Worm (Caenorhabditis elegans) whole organism, midembryonic: ENCODE data around the gene T03E6.8.

Experiments
- T22C8.4 ChIP-seq: fragments of 200-800 bp; sonication (Bioruptor generic); IDR thresholded peaks from 2 replicates; pipeline ENCODE4 v1.3.6; 2022; ENCODE audit warnings: missing genetic modification characterization, missing compliant biosample characterization
- cog-1 ChIP-seq: sonication (generic microtip); optimal IDR thresholded peaks from 2 replicates; lab custom pipeline; 2016; ENCODE audit warnings: missing genetic modification characterization, missing compliant biosample characterization
- flt-1 ChIP-seq: fragments of 200-800 bp; sonication (Bioruptor generic); IDR thresholded peaks from 2 replicates; pipeline ENCODE4 v1.3.6; 2022; ENCODE audit warnings: missing genetic modification characterization, missing compliant biosample characterization
- klf-2 ChIP-seq: fragments of 200-800 bp; sonication (Bioruptor generic); conservative IDR thresholded peaks from 2 replicates; pipeline ENCODE4 v1.3.6; 2022; ENCODE audit warnings: missing genetic modification reagents, missing genetic modification characterization, missing compliant biosample characterization
- med-1 ChIP-seq: sonication (generic microtip); optimal IDR thresholded peaks from 2 replicates; lab custom pipeline; 2017; ENCODE audit warnings: missing genetic modification characterization, mild to moderate bottlenecking, missing compliant biosample characterization, antibody characterized with exemption, missing genetic modification reagents; ENCODE audit not compliant: insufficient read depth
- ref-1 ChIP-seq: fragments of 200-800 bp; sonication (Bioruptor generic); conservative IDR thresholded peaks from 2 replicates; pipeline ENCODE4 v1.3.6; 2022; ENCODE audit warnings: missing genetic modification reagents, missing genetic modification characterization, missing compliant biosample characterization
- tab-1 ChIP-seq: fragments of 200-800 bp; sonication (Bioruptor generic); IDR thresholded peaks from 2 replicates; pipeline ENCODE4 v1.3.6; 2022; ENCODE audit warnings: missing genetic modification characterization, missing compliant biosample characterization
- ztf-23 ChIP-seq: fragments of 200-800 bp; sonication (Bioruptor generic); IDR thresholded peaks from 2 replicates; pipeline ENCODE4 v1.3.6; 2022; ENCODE audit warnings: missing genetic modification reagents, missing genetic modification characterization, missing compliant biosample characterization
- ztf-29 ChIP-seq: fragments of 200-800 bp; sonication (Bioruptor generic); IDR thresholded peaks from 2 replicates; pipeline ENCODE4 v1.3.6; 2022; ENCODE audit warnings: missing genetic modification reagents, missing genetic modification characterization, missing compliant biosample characterization

The T03E6.8 gene

DNA sequence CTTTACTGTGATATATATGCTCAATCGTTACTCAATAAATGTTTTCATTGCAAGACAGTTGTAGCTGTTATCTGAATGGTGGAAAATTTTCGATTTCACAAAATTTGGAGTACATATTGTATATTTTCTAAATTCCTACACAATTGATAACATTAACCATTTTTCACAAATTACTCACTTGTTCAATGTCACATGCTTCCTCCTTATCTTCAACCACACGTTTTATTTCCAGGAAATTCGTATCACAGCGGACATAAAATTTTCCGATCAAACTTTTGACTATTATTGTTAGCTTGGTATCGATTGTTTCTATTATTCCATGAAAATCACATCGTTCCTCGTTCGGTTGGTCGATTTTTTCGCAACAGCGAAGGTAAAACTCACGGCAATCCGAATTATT is 5.5 kb upstream of the T03E6.8 start:
- TF ChIP-seq ztf-23 (GFP tag; lab: Robert Waterston, UW) (no peak), med-1 (GFP tag; lab: Kevin White, UChicago) (no peak)

DNA sequence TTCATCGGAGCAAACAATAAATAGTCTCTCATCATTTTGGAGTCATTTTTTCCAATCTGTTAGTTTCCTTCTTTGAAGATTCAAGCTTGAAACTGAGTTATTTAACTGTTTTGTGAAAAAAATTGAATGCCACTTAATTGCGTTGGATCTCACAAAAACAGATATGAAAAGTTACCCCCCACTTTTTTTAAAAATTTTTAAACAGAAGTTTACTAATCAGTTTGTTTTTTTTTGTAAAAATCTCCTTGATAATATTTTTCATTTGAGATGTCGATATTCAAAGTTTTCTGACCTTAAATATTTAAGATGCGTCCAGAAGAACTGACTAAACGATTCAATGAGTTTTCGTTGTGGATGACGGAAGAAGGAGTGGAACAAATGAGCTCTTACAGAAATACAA is 3.3 kb upstream of the T03E6.8 start, which contains the start of gene Y32B12C.1:
Gene Y32B12C.1, plus strand, starts transcription at position 301 of the 400 bp plus-strand sequence.
- TF ChIP-seq ztf-29 (GFP tag; lab: Robert Waterston, UW) (no peak), cog-1 (tag; lab: Kevin White, UChicago) (no peak), tab-1 (GFP tag; lab: Robert Waterston, UW) (no peak), ref-1 (GFP tag; lab: Robert Waterston, UW) (no peak), klf-2 (GFP tag; lab: Robert Waterston, UW) (no peak), T22C8.4 (GFP tag; lab: Robert Waterston, UW) (no peak), med-1 (GFP tag; lab: Kevin White, UChicago) (no peak), flt-1 (GFP tag; lab: Robert Waterston, UW) (no peak), ztf-23 (GFP tag; lab: Robert Waterston, UW) (no peak)

DNA sequence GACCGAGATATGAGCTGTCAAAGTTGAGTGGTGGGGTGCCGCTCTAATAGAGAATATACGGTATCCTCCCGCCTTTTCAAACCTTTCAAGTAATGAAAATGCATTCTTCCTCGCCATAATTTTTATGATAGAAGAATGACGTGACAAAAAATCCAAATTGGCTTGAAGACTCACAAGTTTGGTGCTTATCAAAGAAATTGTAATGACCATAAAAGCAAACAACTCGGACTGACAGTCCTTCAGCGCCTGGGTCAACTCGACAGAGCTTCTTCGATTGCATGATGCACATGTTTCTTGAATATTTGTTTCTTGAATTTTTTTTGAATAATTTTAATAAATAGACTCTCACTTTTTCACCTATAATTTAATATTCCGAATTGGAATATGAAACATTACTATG is 2.5 kb upstream of the T03E6.8 start:
- no peak for TF ChIP-seq klf-2 (GFP tag; lab: Robert Waterston, UW)
- TF ChIP-seq ztf-23 (GFP tag; lab: Robert Waterston, UW), result no peak
- no peak for TF ChIP-seq flt-1 (GFP tag; lab: Robert Waterston, UW)
- no peak for TF ChIP-seq tab-1 (GFP tag; lab: Robert Waterston, UW)
- no peak for TF ChIP-seq ref-1 (GFP tag; lab: Robert Waterston, UW)
- no peak for TF ChIP-seq T22C8.4 (GFP tag; lab: Robert Waterston, UW)
- no peak for TF ChIP-seq ztf-29 (GFP tag; lab: Robert Waterston, UW)
- TF ChIP-seq med-1 (GFP tag; lab: Kevin White, UChicago), result no peak
- TF ChIP-seq cog-1 (tag; lab: Kevin White, UChicago), result no peak

DNA sequence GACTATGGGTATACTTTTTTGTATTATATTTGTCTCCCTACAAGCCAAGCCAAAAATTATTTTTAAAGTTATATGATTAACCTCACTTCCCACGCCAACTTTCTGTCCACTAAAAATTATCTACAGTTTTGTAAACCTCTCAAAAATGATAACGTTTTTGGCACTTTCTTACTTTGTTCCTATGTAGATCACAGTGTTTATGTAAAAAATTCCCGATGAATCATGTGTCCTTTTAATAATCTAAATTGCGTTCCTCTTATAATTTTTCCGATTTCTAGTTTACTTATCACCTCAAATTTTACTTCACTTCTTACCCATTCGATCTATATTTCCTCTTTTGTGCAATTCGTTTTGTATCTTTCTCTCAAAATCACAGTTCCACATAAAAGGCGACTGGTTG is 1.3 kb upstream of the T03E6.8 start:
- no peak for TF ChIP-seq tab-1 (GFP tag; lab: Robert Waterston, UW)
- TF ChIP-seq ztf-29 (GFP tag; lab: Robert Waterston, UW), result no peak
- no peak for TF ChIP-seq ref-1 (GFP tag; lab: Robert Waterston, UW)
- TF ChIP-seq T22C8.4 (GFP tag; lab: Robert Waterston, UW), result no peak
- TF ChIP-seq med-1 (GFP tag; lab: Kevin White, UChicago), result no peak
- no peak for TF ChIP-seq cog-1 (tag; lab: Kevin White, UChicago)
- TF ChIP-seq klf-2 (GFP tag; lab: Robert Waterston, UW), result no peak
- TF ChIP-seq ztf-23 (GFP tag; lab: Robert Waterston, UW), result no peak
- TF ChIP-seq flt-1 (GFP tag; lab: Robert Waterston, UW), result no peak

DNA sequence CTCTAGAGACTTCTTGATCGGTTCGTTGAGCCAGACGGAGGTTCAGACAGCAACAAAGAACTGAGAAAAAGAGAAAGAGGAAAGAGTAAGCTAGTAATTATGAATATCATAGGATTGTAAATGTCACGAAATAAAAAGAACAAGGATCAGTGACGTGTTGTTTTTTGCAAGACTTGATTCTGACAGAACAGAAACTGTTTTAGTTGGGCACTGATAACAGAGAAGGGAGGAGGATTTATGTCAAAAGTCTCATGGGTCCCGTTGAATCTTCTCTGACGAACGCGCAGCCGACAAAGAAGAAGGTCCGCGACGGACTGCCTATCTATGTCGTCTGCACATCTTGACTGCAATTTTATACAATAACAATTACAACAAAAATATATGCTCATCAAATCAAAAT is 2.4 kb downstream of the T03E6.8 start, which contains the start of gene T03E6.9:
Gene T03E6.9, minus strand, starts transcription at position 101 of the 400 bp plus-strand sequence.
- TF ChIP-seq ztf-23 (GFP tag; lab: Robert Waterston, UW), result no peak
- no peak for TF ChIP-seq T22C8.4 (GFP tag; lab: Robert Waterston, UW)
- no peak for TF ChIP-seq cog-1 (tag; lab: Kevin White, UChicago)
- TF ChIP-seq tab-1 (GFP tag; lab: Robert Waterston, UW), result no peak
- TF ChIP-seq ref-1 (GFP tag; lab: Robert Waterston, UW), result no peak
- TF ChIP-seq ztf-29 (GFP tag; lab: Robert Waterston, UW), result no peak

DNA sequence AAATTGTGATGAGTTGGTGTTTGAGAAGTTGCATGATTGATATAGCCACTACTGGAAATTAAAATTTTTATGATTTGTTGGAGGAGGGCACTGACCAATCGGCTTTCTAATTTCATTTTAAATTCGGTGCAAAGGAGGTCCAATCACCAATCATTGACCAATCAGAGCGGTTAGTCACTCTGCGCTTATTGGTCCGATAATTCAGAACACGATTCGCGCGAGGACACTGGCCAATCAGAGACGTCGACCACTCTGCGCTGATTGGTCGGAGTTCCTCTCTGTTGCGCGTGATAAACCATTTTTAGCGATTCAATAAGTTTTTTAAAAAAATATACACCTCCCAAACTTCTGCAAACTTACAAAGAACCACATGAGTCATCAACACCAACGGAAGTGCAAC is 3.2 kb downstream of the T03E6.8 start:
- no peak for TF ChIP-seq flt-1 (GFP tag; lab: Robert Waterston, UW)
- no peak for TF ChIP-seq ztf-29 (GFP tag; lab: Robert Waterston, UW)
- TF ChIP-seq T22C8.4 (GFP tag; lab: Robert Waterston, UW), result no peak
- TF ChIP-seq cog-1 (tag; lab: Kevin White, UChicago), result no peak
- no peak for TF ChIP-seq tab-1 (GFP tag; lab: Robert Waterston, UW)
- no peak for TF ChIP-seq ref-1 (GFP tag; lab: Robert Waterston, UW)
- no peak for TF ChIP-seq klf-2 (GFP tag; lab: Robert Waterston, UW)
- no peak for TF ChIP-seq med-1 (GFP tag; lab: Kevin White, UChicago)
- no peak for TF ChIP-seq ztf-23 (GFP tag; lab: Robert Waterston, UW)

DNA sequence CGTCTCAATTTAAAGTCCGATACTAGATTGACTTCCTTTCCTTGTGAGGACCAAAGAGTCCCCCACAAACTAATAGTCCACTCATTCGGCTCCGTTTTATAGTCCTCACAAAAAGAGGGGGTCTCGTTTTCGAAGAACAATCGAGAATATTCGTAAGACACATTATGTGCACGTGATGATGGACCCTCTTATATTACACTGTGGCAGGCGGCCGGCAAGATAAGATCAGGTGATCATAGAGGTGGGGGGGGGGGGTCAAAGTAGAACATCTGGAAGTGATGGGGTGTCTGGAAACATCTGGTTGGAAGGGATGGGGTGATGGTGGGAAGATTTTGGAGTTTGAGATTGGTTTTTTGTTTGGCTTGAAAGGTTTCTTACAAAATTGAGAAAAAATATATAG is 4.6 kb downstream of the T03E6.8 start:
- TF ChIP-seq cog-1 (tag; lab: Kevin White, UChicago) (no peak), ztf-23 (GFP tag; lab: Robert Waterston, UW) (no peak), T22C8.4 (GFP tag; lab: Robert Waterston, UW) (no peak)

DNA sequence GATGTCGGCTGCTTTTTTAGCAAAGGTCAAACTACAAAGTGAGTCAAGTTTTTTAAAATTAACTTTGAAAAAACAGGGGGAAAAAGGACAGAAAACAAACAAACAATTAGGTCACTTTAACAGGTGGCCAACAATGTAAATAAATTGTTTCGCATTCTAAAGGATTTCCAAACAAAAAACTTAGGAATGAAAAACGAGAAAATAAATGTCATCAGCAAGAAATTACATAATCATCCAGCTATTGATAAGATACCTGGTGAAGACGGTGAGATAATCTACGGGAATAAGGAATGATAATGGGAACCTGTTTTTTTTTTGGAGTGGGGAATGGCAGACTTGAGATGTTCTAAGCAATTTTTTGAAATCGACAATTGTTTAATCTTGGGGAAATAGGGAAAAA is 6.9 kb downstream of the T03E6.8 start:
- TF ChIP-seq ref-1 (GFP tag; lab: Robert Waterston, UW) (no peak), T22C8.4 (GFP tag; lab: Robert Waterston, UW) (no peak), ztf-23 (GFP tag; lab: Robert Waterston, UW) (no peak), flt-1 (GFP tag; lab: Robert Waterston, UW) (no peak), cog-1 (tag; lab: Kevin White, UChicago) (no peak), klf-2 (GFP tag; lab: Robert Waterston, UW) (no peak), ztf-29 (GFP tag; lab: Robert Waterston, UW) (no peak), med-1 (GFP tag; lab: Kevin White, UChicago) (no peak), tab-1 (GFP tag; lab: Robert Waterston, UW) (no peak)

DNA sequence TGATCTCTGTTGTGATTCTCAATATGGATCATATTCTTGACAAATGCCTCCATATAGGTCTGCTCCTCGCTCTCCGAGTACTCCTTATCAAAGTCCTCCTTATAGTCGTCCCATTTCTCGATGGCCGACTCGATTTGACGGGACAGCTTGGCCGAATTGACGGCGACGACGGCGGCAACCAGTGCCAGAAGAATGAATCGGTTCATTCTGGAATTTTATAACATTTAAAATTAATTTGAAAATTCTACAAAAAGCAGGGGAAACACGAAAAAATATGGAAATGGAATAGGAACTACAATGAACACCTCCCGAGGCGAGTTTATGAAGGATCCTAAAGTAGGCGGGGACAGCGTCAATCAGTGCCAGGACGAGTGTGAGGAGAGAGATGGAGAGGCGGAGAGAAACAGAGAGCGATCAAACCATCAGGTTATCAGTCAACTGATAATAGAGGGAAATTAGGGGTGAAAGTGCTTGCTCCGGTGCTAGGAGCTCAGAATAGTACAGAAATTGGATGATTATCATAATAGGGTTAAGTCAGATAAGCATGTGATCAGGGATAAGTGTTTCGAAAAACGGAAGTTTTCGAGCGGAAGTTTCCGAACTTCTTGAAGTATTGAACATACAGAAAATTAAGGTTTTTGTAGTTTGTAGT is 7.7 kb downstream of the T03E6.8 start, which contains the start of gene cpl-1:
Gene cpl-1, minus strand, starts transcription at position 207 of the 652 bp plus-strand sequence.
- no peak for TF ChIP-seq cog-1 (tag; lab: Kevin White, UChicago)
- no peak for TF ChIP-seq med-1 (GFP tag; lab: Kevin White, UChicago)
- no peak for TF ChIP-seq tab-1 (GFP tag; lab: Robert Waterston, UW)
- no peak for TF ChIP-seq ref-1 (GFP tag; lab: Robert Waterston, UW)
- no peak for TF ChIP-seq ztf-23 (GFP tag; lab: Robert Waterston, UW)
- TF ChIP-seq flt-1 (GFP tag; lab: Robert Waterston, UW), result no peak
- no peak for TF ChIP-seq klf-2 (GFP tag; lab: Robert Waterston, UW)
- no peak for TF ChIP-seq T22C8.4 (GFP tag; lab: Robert Waterston, UW)
